Worm (Caenorhabditis elegans): ENCODE measurements around the gene ttr-47.

ttr-47 gene

ce11 chrV:8948365-8948764 lies 25.5 kb downstream of the ttr-47 start:
- no peak for TF ChIP-seq ceh-39 (tag; optimal IDR thresholded peaks at IDR 0.05)
- no peak for TF ChIP-seq ces-1 (GFP tag; optimal IDR thresholded peaks at IDR 0.05)
- TF ChIP-seq flh-1 (GFP tag; optimal IDR thresholded peaks at IDR 0.05): no peak
- TF ChIP-seq unc-62 (GFP tag; optimal IDR thresholded peaks at IDR 0.05): no peak

DNA sequence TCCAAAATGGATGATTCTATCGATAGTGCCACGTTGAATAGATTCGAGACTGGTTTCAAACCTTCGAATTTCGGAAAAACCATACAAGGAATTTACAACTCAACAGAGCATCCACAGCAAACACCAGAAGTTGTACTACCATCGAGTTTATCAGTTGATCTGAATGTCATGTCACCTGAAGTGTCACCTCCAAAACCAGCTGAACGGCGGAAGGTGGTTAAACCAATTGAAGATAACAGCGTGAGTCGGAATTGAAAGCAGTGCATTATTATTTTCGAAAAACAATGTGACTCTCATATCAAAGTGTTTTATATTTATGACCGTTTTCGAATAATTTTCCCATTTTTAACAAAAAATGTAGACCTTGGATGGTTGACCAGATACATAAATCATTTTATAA lies 26.1 kb downstream of the ttr-47 start:
- no peak for TF ChIP-seq cnd-1 (tag; optimal IDR thresholded peaks at IDR 0.05)
- no peak for TF ChIP-seq snpc-4 (tag; optimal IDR thresholded peaks at IDR 0.05)
- no peak for TF ChIP-seq hlh-1 (tag; optimal IDR thresholded peaks at IDR 0.05)
- TF ChIP-seq lsy-2 (tag; optimal IDR thresholded peaks at IDR 0.05): no peak
- TF ChIP-seq unc-39 (tag; optimal IDR thresholded peaks at IDR 0.05): no peak
- TF ChIP-seq sem-2 (GFP tag; optimal IDR thresholded peaks at IDR 0.05): no peak
- no peak for TF ChIP-seq pha-4 (tag; optimal IDR thresholded peaks at IDR 0.05)
- no peak for TF ChIP-seq mab-5 (tag; optimal IDR thresholded peaks at IDR 0.05)
- no peak for TF ChIP-seq nhr-28 (tag; optimal IDR thresholded peaks at IDR 0.05)

- TF ChIP-seq flh-1 (GFP tag; optimal IDR thresholded peaks at IDR 0.05) (no peak), snpc-4 (tag; optimal IDR thresholded peaks at IDR 0.05) (no peak)
Observed at ce11 chrV:8949873-8950272, 27.0 kb downstream of the ttr-47 start.

ce11 chrV:8956387-8957095 lies 33.7 kb downstream of the ttr-47 start, which contains the start of gene ttc-17:
ttc-17 (plus strand) TSS chrV:8957045.
- TF ChIP-seq blmp-1 (tag; optimal IDR thresholded peaks at IDR 0.05): no peak
- TF ChIP-seq nhr-12 (tag; optimal IDR thresholded peaks at IDR 0.05): no peak
- TF ChIP-seq unc-62 (GFP tag; optimal IDR thresholded peaks at IDR 0.05): no peak
- no peak for TF ChIP-seq flh-1 (GFP tag; optimal IDR thresholded peaks at IDR 0.05)
- TF ChIP-seq ces-1 (GFP tag; optimal IDR thresholded peaks at IDR 0.05): peak; percentile 34
- TF ChIP-seq lsy-2 (tag; optimal IDR thresholded peaks at IDR 0.05): no peak
- TF ChIP-seq unc-120 (tag; optimal IDR thresholded peaks at IDR 0.05; ENCODE audit: poor library complexity, severe bottlenecking): no peak
- no peak for TF ChIP-seq mls-2 (tag; optimal IDR thresholded peaks at IDR 0.05)
- peak; percentile 17 for TF ChIP-seq ham-2 (GFP tag; optimal IDR thresholded peaks at IDR 0.05)
- TF ChIP-seq sptf-1 (tag; optimal IDR thresholded peaks at IDR 0.05): no peak
- TF ChIP-seq hlh-1 (tag; optimal IDR thresholded peaks at IDR 0.05): no peak
- TF ChIP-seq mab-5 (tag; optimal IDR thresholded peaks at IDR 0.05): no peak
- no peak for TF ChIP-seq mep-1 (tag; optimal IDR thresholded peaks at IDR 0.05)
- no peak for TF ChIP-seq lin-32 (GFP tag; optimal IDR thresholded peaks at IDR 0.05)
- TF ChIP-seq nhr-2 (tag; optimal IDR thresholded peaks at IDR 0.05): no peak

DNA sequence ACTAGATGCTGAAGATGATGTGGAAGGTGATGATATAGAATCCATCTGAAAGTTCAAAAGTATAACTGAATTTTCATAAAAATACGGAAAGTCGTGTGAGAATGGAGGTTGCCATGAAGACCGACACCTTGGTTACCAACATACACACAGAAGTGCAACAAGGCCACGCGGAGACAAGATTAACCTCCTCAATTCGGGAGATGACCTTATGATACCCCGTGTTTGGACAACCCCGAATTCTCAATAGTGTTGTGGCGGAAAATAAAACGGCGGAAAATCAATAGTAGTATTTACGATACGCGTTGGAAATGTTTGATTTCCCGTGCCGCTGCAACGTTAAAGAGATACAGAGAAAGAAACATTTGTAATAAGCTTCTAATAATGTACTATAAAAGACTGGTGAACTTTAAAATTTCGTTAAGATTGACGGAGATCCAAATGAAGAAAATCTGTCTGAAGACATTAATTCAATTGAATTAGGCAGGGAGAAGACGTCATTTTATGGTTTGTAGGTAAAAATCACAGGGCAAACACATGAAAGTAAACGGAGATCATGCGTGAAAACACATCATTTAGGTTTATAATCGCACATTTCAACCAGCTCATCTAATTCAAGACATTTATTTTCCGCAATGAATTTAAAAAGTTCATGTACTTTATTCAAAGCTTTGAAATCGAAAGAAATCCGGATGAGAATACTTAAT lies 41.3 kb downstream of the ttr-47 start, which contains the start of gene nhr-44:
TSS of gene nhr-44 (minus strand) at position 51 of the 704 bp plus-strand sequence.
- peak; percentile 18 for TF ChIP-seq elt-1 (tag; optimal IDR thresholded peaks at IDR 0.05; ENCODE audit: borderline replicate concordance, insufficient read depth)
- no peak for TF ChIP-seq elt-3 (tag; optimal IDR thresholded peaks at IDR 0.05)
- TF ChIP-seq sptf-1 (tag; optimal IDR thresholded peaks at IDR 0.05): no peak
- TF ChIP-seq ztf-11 (tag; optimal IDR thresholded peaks at IDR 0.05): no peak
- peak; percentile 50 for TF ChIP-seq pha-4 (tag; optimal IDR thresholded peaks at IDR 0.05)

ce11 chrV:8966086-8966485 lies 43.2 kb downstream of the ttr-47 start, which contains the start of gene nhr-219:
nhr-219 (minus strand) TSS chrV:8966186.
- TF ChIP-seq ztf-11 (tag; optimal IDR thresholded peaks at IDR 0.05) (no peak), ceh-39 (tag; optimal IDR thresholded peaks at IDR 0.05) (no peak), blmp-1 (tag; optimal IDR thresholded peaks at IDR 0.05) (no peak), flh-1 (GFP tag; optimal IDR thresholded peaks at IDR 0.05) (no peak), drap-1 (GFP tag; optimal IDR thresholded peaks at IDR 0.05) (no peak), elt-3 (tag; optimal IDR thresholded peaks at IDR 0.05) (no peak), lin-13 (tag; optimal IDR thresholded peaks at IDR 0.05) (no peak), mls-2 (tag; optimal IDR thresholded peaks at IDR 0.05) (no peak), tbx-8 (GFP tag; optimal IDR thresholded peaks at IDR 0.05) (no peak), ceh-43 (GFP tag; optimal IDR thresholded peaks at IDR 0.05) (no peak)

All from whole organism, mixed stage, embryonic.